Fruit fly (Drosophila melanogaster) whole organism, embryonic: ENCODE data around the gene CG32832.
A peak's percentile ranks its signal among the peaks of the same experiment; 100 is the strongest.

Experiments used
- Atf3 ChIP-seq: fragments of 200-800 bp; sonication (Bioruptor generic); optimal IDR thresholded peaks from 3 replicates; lab custom pipeline; 2016; ENCODE audit warnings: missing biosample characterization, missing genetic modification characterization
- BtbVII ChIP-seq: fragments of 200-800 bp; sonication (Bioruptor generic); optimal IDR thresholded peaks from 3 replicates; lab custom pipeline; 2017; ENCODE audit warnings: missing biosample characterization, mild to moderate bottlenecking, missing genetic modification characterization
- CG10209 ChIP-seq: fragments of 200-800 bp; sonication (Bioruptor generic); optimal IDR thresholded peaks from 3 replicates; lab custom pipeline; 2017; ENCODE audit warnings: missing biosample characterization, mild to moderate bottlenecking, missing genetic modification characterization, missing genetic modification reagents
- CG11723 ChIP-seq: fragments of 200-800 bp; sonication (Bioruptor generic); optimal IDR thresholded peaks from 2 replicates; lab custom pipeline; 2017; ENCODE audit warnings: missing biosample characterization, mild to moderate bottlenecking, missing genetic modification characterization
- CG13296 ChIP-seq: fragments of 200-800 bp; sonication (Bioruptor generic); optimal IDR thresholded peaks from 3 replicates; lab custom pipeline; 2018; ENCODE audit warnings: missing biosample characterization, mild to moderate bottlenecking, missing genetic modification characterization
- CG15514 ChIP-seq: fragments of 200-800 bp; sonication (Bioruptor generic); optimal IDR thresholded peaks from 3 replicates; lab custom pipeline; 2017; ENCODE audit warnings: missing biosample characterization, missing genetic modification characterization, mild to moderate bottlenecking, moderate library complexity, missing genetic modification reagents
- CG16813 ChIP-seq: fragments of 200-800 bp; sonication (Bioruptor generic); IDR thresholded peaks from 3 replicates; pipeline ENCODE4 v1.3.6; 2022; ENCODE audit warnings: missing biosample characterization, missing genetic modification characterization; ENCODE audit not compliant: partially characterized antibody
- CG16863 ChIP-seq: fragments of 200-800 bp; sonication (Bioruptor generic); optimal IDR thresholded peaks from 3 replicates; lab custom pipeline; 2016; ENCODE audit warnings: missing biosample characterization, missing genetic modification characterization
- CG18599 ChIP-seq: fragments of 200-800 bp; sonication (Bioruptor generic); optimal IDR thresholded peaks from 3 replicates; lab custom pipeline; 2017; ENCODE audit warnings: missing biosample characterization, missing genetic modification characterization, mild to moderate bottlenecking, moderate library complexity, missing genetic modification reagents
- CG2120 ChIP-seq: fragments of 200-800 bp; sonication (Bioruptor generic); optimal IDR thresholded peaks from 3 replicates; lab custom pipeline; 2016; ENCODE audit warnings: missing biosample characterization, missing genetic modification characterization
- CG3281 ChIP-seq: fragments of 200-800 bp; sonication (Bioruptor generic); optimal IDR thresholded peaks from 3 replicates; lab custom pipeline; 2017; ENCODE audit warnings: missing biosample characterization, mild to moderate bottlenecking, missing genetic modification characterization
- CG34376 ChIP-seq: fragments of 200-800 bp; sonication (Bioruptor generic); optimal IDR thresholded peaks from 2 replicates; lab custom pipeline; 2018; ENCODE audit warnings: missing biosample characterization, mild to moderate bottlenecking, missing genetic modification characterization
- CG4360 ChIP-seq: fragments of 200-800 bp; sonication (Bioruptor generic); IDR thresholded peaks from 2 replicates; pipeline ENCODE4 v1.3.6; 2022; ENCODE audit warnings: missing biosample characterization, missing genetic modification characterization
- CG6654 ChIP-seq: fragments of 200-800 bp; sonication (Bioruptor generic); optimal IDR thresholded peaks from 2 replicates; lab custom pipeline; 2017; ENCODE audit warnings: missing biosample characterization, mild to moderate bottlenecking, missing genetic modification characterization
- CG6683 ChIP-seq: fragments of 200-800 bp; sonication (Bioruptor generic); optimal IDR thresholded peaks from 2 replicates; lab custom pipeline; 2017; ENCODE audit warnings: missing biosample characterization, mild to moderate bottlenecking, missing genetic modification characterization, missing genetic modification reagents
- CG6689 ChIP-seq: fragments of 200-800 bp; sonication (Bioruptor generic); IDR thresholded peaks from 2 replicates; pipeline ENCODE4 v1.3.6; 2022; ENCODE audit warnings: missing biosample characterization, missing genetic modification characterization
- CG7556 ChIP-seq: fragments of 200-800 bp; sonication (Bioruptor generic); optimal IDR thresholded peaks from 2 replicates; lab custom pipeline; 2017; ENCODE audit warnings: missing biosample characterization, mild to moderate bottlenecking, missing genetic modification characterization
- CG9609 ChIP-seq: fragments of 200-800 bp; sonication (Bioruptor generic); optimal IDR thresholded peaks from 3 replicates; lab custom pipeline; 2016; ENCODE audit warnings: missing biosample characterization, missing genetic modification characterization
- CG9797 ChIP-seq: fragments of 200-800 bp; sonication (Bioruptor generic); optimal IDR thresholded peaks from 3 replicates; lab custom pipeline; 2018; ENCODE audit warnings: missing biosample characterization, mild to moderate bottlenecking, missing genetic modification characterization
- CG9932 ChIP-seq: fragments of 200-800 bp; sonication (Bioruptor generic); IDR thresholded peaks from 2 replicates; pipeline ENCODE4 v1.3.6; 2022; ENCODE audit warnings: missing biosample characterization, missing genetic modification characterization
- CHES-1-like ChIP-seq: fragments of 200-800 bp; sonication (Bioruptor generic); optimal IDR thresholded peaks from 2 replicates; lab custom pipeline; 2016; ENCODE audit warnings: missing biosample characterization, missing genetic modification characterization
- CrebB ChIP-seq: fragments of 200-800 bp; sonication (Bioruptor generic); optimal IDR thresholded peaks from 3 replicates; lab custom pipeline; 2018; ENCODE audit warnings: missing biosample characterization, mild to moderate bottlenecking, missing genetic modification characterization
- Dad ChIP-seq: fragments of 200-800 bp; sonication (Bioruptor generic); optimal IDR thresholded peaks from 3 replicates; lab custom pipeline; 2016; ENCODE audit warnings: missing biosample characterization, missing genetic modification characterization
- Ets65A ChIP-seq: fragments of 200-800 bp; sonication (Bioruptor generic); peaks from one replicate; lab custom pipeline; 2016; ENCODE audit warnings: missing biosample characterization, missing genetic modification characterization
- Fer3 ChIP-seq: fragments of 200-800 bp; sonication (Bioruptor generic); optimal IDR thresholded peaks from 2 replicates; lab custom pipeline; 2018; ENCODE audit warnings: missing biosample characterization, mild to moderate bottlenecking, missing genetic modification characterization, moderate library complexity
- GATAe ChIP-seq: fragments of 200-800 bp; sonication (Bioruptor generic); conservative IDR thresholded peaks from 2 replicates; pipeline ENCODE4 v1.3.6; 2022; ENCODE audit warnings: missing biosample characterization, missing genetic modification characterization
- Gug ChIP-seq: fragments of 200-800 bp; sonication (Bioruptor generic); IDR thresholded peaks from 4 replicates; pipeline ENCODE4 v1.3.6; 2022; ENCODE audit warnings: missing biosample characterization, missing genetic modification characterization
- H15 ChIP-seq: fragments of 200-800 bp; sonication (Bioruptor generic); IDR thresholded peaks from 3 replicates; pipeline ENCODE4 v1.3.6; 2022; ENCODE audit warnings: missing biosample characterization, missing genetic modification characterization
- H2.0 ChIP-seq: fragments of 200-800 bp; sonication (Bioruptor generic); IDR thresholded peaks from 2 replicates; pipeline ENCODE4 v1.3.6; 2022; ENCODE audit warnings: missing biosample characterization, missing genetic modification characterization
- HmgZ ChIP-seq: fragments of 200-800 bp; sonication (Bioruptor generic); optimal IDR thresholded peaks from 2 replicates; lab custom pipeline; 2018; ENCODE audit warnings: missing biosample characterization, mild to moderate bottlenecking, missing genetic modification characterization
- Hmr ChIP-seq: fragments of 200-800 bp; sonication (Bioruptor generic); optimal IDR thresholded peaks from 3 replicates; lab custom pipeline; 2017; ENCODE audit warnings: mild to moderate bottlenecking, missing biosample characterization, missing genetic modification reagents, missing genetic modification characterization
- MBD-R2 ChIP-seq: fragments of 200-800 bp; sonication (Bioruptor generic); IDR thresholded peaks from 2 replicates; pipeline ENCODE4 v1.3.6; 2022; ENCODE audit warnings: missing biosample characterization, missing genetic modification characterization
- MESR4 ChIP-seq: fragments of 200-800 bp; sonication (Bioruptor generic); optimal IDR thresholded peaks from 2 replicates; lab custom pipeline; 2018; ENCODE audit warnings: missing biosample characterization, mild to moderate bottlenecking, missing genetic modification characterization, moderate library complexity
- Meics ChIP-seq: fragments of 200-800 bp; sonication (Bioruptor generic); optimal IDR thresholded peaks from 2 replicates; lab custom pipeline; 2017; ENCODE audit warnings: missing biosample characterization, mild to moderate bottlenecking, missing genetic modification characterization
- Ptx1 ChIP-seq: fragments of 200-800 bp; sonication (Bioruptor generic); IDR thresholded peaks from 2 replicates; pipeline ENCODE4 v1.3.6; 2022; ENCODE audit warnings: missing biosample characterization, missing genetic modification characterization
- al ChIP-seq: fragments of 200-800 bp; sonication (Bioruptor generic); IDR thresholded peaks from 2 replicates; pipeline ENCODE4 v1.3.6; 2022; ENCODE audit warnings: missing biosample characterization, missing genetic modification characterization
- corto ChIP-seq: fragments of 200-800 bp; sonication (Bioruptor generic); optimal IDR thresholded peaks from 2 replicates; lab custom pipeline; 2016; ENCODE audit warnings: missing biosample characterization, mild to moderate bottlenecking, missing genetic modification characterization, moderate library complexity
- dmrt99B ChIP-seq: fragments of 200-800 bp; sonication (Bioruptor generic); optimal IDR thresholded peaks from 2 replicates; lab custom pipeline; 2018; ENCODE audit warnings: missing biosample characterization, mild to moderate bottlenecking, missing genetic modification characterization, moderate library complexity
- dysf ChIP-seq: fragments of 200-800 bp; sonication (Bioruptor generic); IDR thresholded peaks from 3 replicates; pipeline ENCODE4 v1.3.6; 2022; ENCODE audit warnings: missing biosample characterization, missing genetic modification characterization
- emc ChIP-seq: fragments of 200-800 bp; sonication (Bioruptor generic); optimal IDR thresholded peaks from 2 replicates; lab custom pipeline; 2016; ENCODE audit warnings: missing biosample characterization, missing genetic modification characterization
- esg ChIP-seq: fragments of 200-800 bp; sonication (Bioruptor generic); conservative IDR thresholded peaks from 2 replicates; pipeline ENCODE4 v1.3.6; 2022; ENCODE audit warnings: missing biosample characterization, missing genetic modification characterization
- gce ChIP-seq: fragments of 200-800 bp; sonication (Bioruptor generic); IDR thresholded peaks from 3 replicates; pipeline ENCODE4 v1.3.6; 2022; ENCODE audit warnings: missing biosample characterization, missing genetic modification characterization
- gfzf ChIP-seq: fragments of 200-800 bp; sonication (Bioruptor generic); optimal IDR thresholded peaks from 2 replicates; lab custom pipeline; 2016; ENCODE audit warnings: missing biosample characterization, mild to moderate bottlenecking, missing genetic modification characterization, moderate library complexity
- hth ChIP-seq: fragments of >200 bp; optimal IDR thresholded peaks from 2 replicates; lab custom pipeline; 2017; ENCODE audit warnings: inconsistent platforms
- lab ChIP-seq: fragments of 200-800 bp; sonication (Bioruptor generic); optimal IDR thresholded peaks from 3 replicates; lab custom pipeline; 2017; ENCODE audit warnings: missing biosample characterization, missing genetic modification characterization, mild to moderate bottlenecking, moderate library complexity, missing genetic modification reagents
- nom ChIP-seq: fragments of 200-800 bp; sonication (Bioruptor generic); optimal IDR thresholded peaks from 2 replicates; lab custom pipeline; 2017; ENCODE audit warnings: missing biosample characterization, missing genetic modification characterization, mild to moderate bottlenecking, moderate library complexity, missing genetic modification reagents
- pzg ChIP-seq: fragments of 200-800 bp; sonication (Bioruptor generic); optimal IDR thresholded peaks from 3 replicates; lab custom pipeline; 2018; ENCODE audit warnings: missing biosample characterization, mild to moderate bottlenecking, missing genetic modification characterization, moderate library complexity
- ro ChIP-seq: fragments of 200-800 bp; sonication (Bioruptor generic); IDR thresholded peaks from 2 replicates; pipeline ENCODE4 v1.3.6; 2022; ENCODE audit warnings: missing biosample characterization, missing genetic modification characterization
- slbo ChIP-seq: fragments of 200-800 bp; sonication (Bioruptor generic); IDR thresholded peaks from 2 replicates; pipeline ENCODE4 v1.3.6; 2022; ENCODE audit warnings: missing biosample characterization, missing genetic modification characterization
- stwl ChIP-seq: fragments of 200-800 bp; sonication (Bioruptor generic); optimal IDR thresholded peaks from 3 replicates; lab custom pipeline; 2018; ENCODE audit warnings: missing biosample characterization, mild to moderate bottlenecking, missing genetic modification characterization, moderate library complexity
- twi ChIP-seq: fragments of 200-800 bp; optimal IDR thresholded peaks from 2 replicates; lab custom pipeline; 2019; ENCODE audit warnings: missing biosample characterization, mild to moderate bottlenecking, missing genetic modification characterization, moderate library complexity

CG32832 gene

dm6 chr2L:16921825-16922224, 42.7 kb upstream of the CG32832 start:
- no peak for TF ChIP-seq CG16863 (GFP tag; lab: Kevin White, UChicago)
- no peak for TF ChIP-seq CG6689 (GFP tag; lab: Robert Waterston, UW)
- no peak for TF ChIP-seq BtbVII (GFP tag; lab: Kevin White, UChicago)
- TF ChIP-seq dysf (GFP tag; lab: Robert Waterston, UW): peak; percentile 42; the same call in 1 of the 3 replicates
- TF ChIP-seq Fer3 (tag; lab: Kevin White, UChicago): peak; percentile 19
- peak; percentile 22 for TF ChIP-seq Meics (GFP tag; lab: Kevin White, UChicago)
- peak; percentile 22 for TF ChIP-seq CG15514 (GFP tag; lab: Kevin White, UChicago)
- TF ChIP-seq Hmr (GFP tag; lab: Kevin White, UChicago): peak; percentile 38
- peak; percentile 26 for TF ChIP-seq CG3281 (GFP tag; lab: Kevin White, UChicago)
- peak; percentile 2; the same call in 1 of the 2 replicates for TF ChIP-seq slbo (GFP tag; lab: Robert Waterston, UW)
- TF ChIP-seq CHES-1-like (GFP tag; lab: Kevin White, UChicago): no peak
- TF ChIP-seq CG2120 (GFP tag; lab: Kevin White, UChicago): peak; percentile 52
- TF ChIP-seq Ptx1 (GFP tag; lab: Robert Waterston, UW): peak; percentile 37; the same call in 1 of the 2 replicates
- TF ChIP-seq CG18599: peak; percentile 74
- no peak for TF ChIP-seq CG9932
- 0 out of 2 replicates have a peak, but pooled peaks have one; percentile 5 for TF ChIP-seq esg (GFP tag; lab: Robert Waterston, UW)
- TF ChIP-seq MESR4 (GFP tag; lab: Kevin White, UChicago): no peak
- peak; percentile 83 for TF ChIP-seq Ets65A (GFP tag; lab: Kevin White, UChicago)
- peak; percentile 40 for TF ChIP-seq lab (GFP tag; lab: Kevin White, UChicago)
- peak; percentile 22 for TF ChIP-seq CG7556 (GFP tag; lab: Kevin White, UChicago)
- TF ChIP-seq Atf3 (GFP tag; lab: Kevin White, UChicago): no peak

- TF ChIP-seq twi (tag; lab: Kevin White, UChicago) (no peak), CrebB (tag; lab: Kevin White, UChicago) (peak; percentile 4), H2.0 (GFP tag; lab: Robert Waterston, UW) (no peak), CG6654 (peak; percentile 74), HmgZ (peak; percentile 28), stwl (tag; lab: Kevin White, UChicago) (peak; percentile 11), CG16813 (GFP tag; lab: Robert Waterston, UW) (no peak), CG9609 (GFP tag; lab: Kevin White, UChicago) (no peak), dmrt99B (tag; lab: Kevin White, UChicago) (no peak), CG10209 (GFP tag; lab: Kevin White, UChicago) (no peak), corto (GFP tag; lab: Kevin White, UChicago) (no peak), Gug (GFP tag; lab: Robert Waterston, UW) (no peak), H15 (no peak), CG11723 (GFP tag; lab: Kevin White, UChicago) (no peak), emc (GFP tag; lab: Kevin White, UChicago) (no peak), ro (GFP tag; lab: Robert Waterston, UW) (no peak), hth (no peak), CG13296 (GFP tag; lab: Kevin White, UChicago) (no peak), Dad (GFP tag; lab: Kevin White, UChicago) (no peak), CG9797 (peak; percentile 44), gce (GFP tag; lab: Robert Waterston, UW) (no peak), CG34376 (GFP tag; lab: Kevin White, UChicago) (peak; percentile 39), CG6683 (no peak), pzg (GFP tag; lab: Kevin White, UChicago) (peak; percentile 55), CG4360 (no peak), GATAe (GFP tag; lab: Robert Waterston, UW) (peak; percentile 34; the same call in 1 of the 2 replicates), nom (GFP tag; lab: Kevin White, UChicago) (no peak), al (GFP tag; lab: Robert Waterston, UW) (no peak), gfzf (GFP tag; lab: Kevin White, UChicago) (peak; percentile 73), MBD-R2 (peak; percentile 22; the same call in 1 of the 2 replicates)
These were observed 31.1 kb upstream of the CG32832 start, which contains the start of gene ApepP for dm6 chr2L:16910177-16910576. TSS of gene ApepP (minus strand) at chr2L:16910418.
